Worm (Caenorhabditis elegans): ENCODE measurements around the gene F25E5.16.

DNA sequence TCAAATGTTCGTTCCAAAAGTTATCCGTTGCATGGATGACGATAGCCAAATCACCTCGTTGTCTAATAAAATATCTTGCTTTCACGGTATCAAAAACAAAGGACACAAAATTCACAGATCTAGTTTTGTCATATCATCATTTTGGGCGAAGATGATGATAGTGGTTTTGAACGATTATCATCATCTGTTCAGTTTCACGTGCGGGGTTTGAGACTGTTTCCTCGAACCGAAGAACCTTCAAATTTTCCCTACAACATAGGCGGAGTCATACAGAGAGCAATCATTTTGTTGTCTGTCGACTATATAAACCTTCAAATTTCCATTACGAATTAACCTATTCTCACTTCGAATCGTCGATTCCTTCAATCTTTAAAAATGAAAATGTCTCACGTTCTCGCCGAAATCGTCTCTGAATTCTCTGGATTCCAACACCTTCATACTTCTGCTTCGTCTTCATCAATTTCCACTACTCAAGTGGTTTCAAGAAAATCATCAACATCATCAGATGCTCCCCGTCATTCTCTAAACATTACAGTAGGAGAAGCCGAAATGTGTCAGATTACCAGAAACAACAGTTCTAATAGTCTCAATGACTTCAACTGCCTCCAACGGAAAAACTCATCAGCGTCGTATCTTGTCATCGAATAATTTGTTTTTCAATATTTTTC is 24.8 kb upstream of the F25E5.16 start, which contains the start of gene F18E3.11:
- TF ChIP-seq sox-4 (tag; optimal IDR thresholded peaks at IDR 0.05) (no peak), ceh-30 (tag; optimal IDR thresholded peaks at IDR 0.05) (no peak), nhr-11 (tag; optimal IDR thresholded peaks at IDR 0.05) (no peak), C38D4.7 (GFP tag; optimal IDR thresholded peaks at IDR 0.05) (no peak), K02D7.2 (tag; optimal IDR thresholded peaks at IDR 0.05) (no peak), fkh-10 (GFP tag; optimal IDR thresholded peaks at IDR 0.05) (no peak), hlh-30 (tag; optimal IDR thresholded peaks at IDR 0.05; ENCODE audit: insufficient read depth) (no peak)
